Worm (Caenorhabditis elegans) whole organism, young adult: ENCODE data around the gene K01A2.6.

Source experiments
- B0019.2 ChIP-seq: fragments of 200-800 bp; sonication (Bioruptor generic); conservative IDR thresholded peaks from 2 replicates; pipeline ENCODE4 v1.3.6; 2022; ENCODE audit warnings: missing genetic modification reagents, missing genetic modification characterization, missing compliant biosample characterization
- F57A8.1 ChIP-seq: fragments of 200-800 bp; sonication (Bioruptor generic); optimal IDR thresholded peaks from 2 replicates; lab custom pipeline; 2018; ENCODE audit warnings: mild to moderate bottlenecking, missing genetic modification characterization, moderate library complexity, missing compliant biosample characterization
- die-1 ChIP-seq: sonication (generic microtip); optimal IDR thresholded peaks from 2 replicates; lab custom pipeline; 2016; ENCODE audit warnings: missing genotype, mild to moderate bottlenecking, missing genetic modification characterization, missing compliant biosample characterization
- gei-17 ChIP-seq: fragments of 200-800 bp; sonication (Bioruptor generic); optimal IDR thresholded peaks from 2 replicates; lab custom pipeline; 2018; ENCODE audit warnings: mild to moderate bottlenecking, missing genetic modification characterization, missing compliant biosample characterization
- him-1 ChIP-seq: sonication (generic microtip); optimal IDR thresholded peaks from 2 replicates; lab custom pipeline; 2016; ENCODE audit warnings: missing genotype, missing genetic modification reagents, missing genetic modification characterization, missing compliant biosample characterization
- pha-4 ChIP-seq: fragments of 150-350 bp; sonication (generic microtip); optimal IDR thresholded peaks from 2 replicates; lab custom pipeline; 2014; ENCODE audit warnings: missing biosample characterization, missing genetic modification reagents, missing genetic modification characterization
- sea-2 ChIP-seq: fragments of 200-800 bp; sonication (Bioruptor generic); IDR thresholded peaks from 2 replicates; pipeline ENCODE4 v1.3.6; 2022; ENCODE audit warnings: missing genetic modification characterization, missing compliant biosample characterization
- snpc-1.1 ChIP-seq: sonication (generic microtip); optimal IDR thresholded peaks from 2 replicates; lab custom pipeline; 2017; ENCODE audit warnings: missing genetic modification characterization, mild to moderate bottlenecking, missing compliant biosample characterization, antibody characterized with exemption, moderate library complexity, missing genotype, missing genetic modification reagents; ENCODE audit not compliant: insufficient read depth

DNA sequence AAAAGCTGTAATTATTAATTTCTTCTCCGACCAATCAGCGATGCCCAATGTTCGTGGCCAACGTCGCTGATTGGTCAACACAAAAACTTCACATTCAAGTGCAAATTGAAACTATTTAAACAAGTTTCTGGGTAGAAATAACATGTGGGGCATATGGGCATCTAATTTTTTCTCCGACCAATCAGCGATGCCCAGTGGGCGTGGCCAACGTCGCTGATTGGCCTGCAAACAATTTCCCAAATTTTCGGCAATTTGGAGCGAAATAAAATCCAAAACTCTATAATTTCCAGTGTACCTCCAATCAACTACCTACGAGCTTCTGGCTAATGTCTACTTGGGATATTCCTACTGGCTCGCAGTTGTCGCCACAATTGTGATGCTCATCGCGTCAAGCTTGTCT lies 41.5 kb downstream of the K01A2.6 start:
- TF ChIP-seq pha-4 (tag; lab: Kevin White, UChicago) = no peak
- TF ChIP-seq sea-2 (GFP tag; lab: Robert Waterston, UW) = no peak
- no peak for TF ChIP-seq F57A8.1 (GFP tag; lab: Kevin White, UChicago)
- TF ChIP-seq him-1 (tag; lab: Kevin White, UChicago) = no peak
- no peak for TF ChIP-seq snpc-1.1
- no peak for TF ChIP-seq die-1 (tag; lab: Kevin White, UChicago)
- TF ChIP-seq B0019.2 = no peak
- TF ChIP-seq gei-17 (GFP tag; lab: Kevin White, UChicago) = no peak
